Fruit fly (Drosophila melanogaster) whole organism, adult: Measurements from ENCODE around the gene RpS4.

ENCODE experiments used
- CG11617 ChIP-seq: fragments of 200-800 bp; sonication (Bioruptor generic); optimal IDR thresholded peaks from 2 replicates; lab custom pipeline; 2017; ENCODE audit warnings: mild to moderate bottlenecking, missing biosample characterization, missing genetic modification reagents, missing genetic modification characterization
- CG12768 ChIP-seq: fragments of 200-800 bp; sonication (Bioruptor generic); optimal IDR thresholded peaks from 2 replicates; lab custom pipeline; 2017; ENCODE audit warnings: missing biosample characterization, missing genetic modification characterization, mild to moderate bottlenecking, moderate library complexity, missing genetic modification reagents
- CG14711 ChIP-seq: fragments of 200-800 bp; sonication (Bioruptor generic); optimal IDR thresholded peaks from 2 replicates; lab custom pipeline; 2018; ENCODE audit warnings: missing biosample characterization, mild to moderate bottlenecking, missing genetic modification characterization, moderate library complexity
- CG1620 ChIP-seq: fragments of 200-800 bp; sonication (Bioruptor generic); optimal IDR thresholded peaks from 2 replicates; lab custom pipeline; 2016; ENCODE audit warnings: missing biosample characterization, missing genetic modification characterization
- CG33017 ChIP-seq: fragments of 200-800 bp; sonication (Bioruptor generic); optimal IDR thresholded peaks from 2 replicates; lab custom pipeline; 2018; ENCODE audit warnings: missing biosample characterization, mild to moderate bottlenecking, missing genetic modification characterization, moderate library complexity
- CG5204 ChIP-seq: fragments of 200-800 bp; sonication (Bioruptor generic); optimal IDR thresholded peaks from 2 replicates; lab custom pipeline; 2016; ENCODE audit warnings: missing biosample characterization, missing genetic modification characterization
- CG7045 ChIP-seq: fragments of 200-800 bp; sonication (Bioruptor generic); optimal IDR thresholded peaks from 2 replicates; lab custom pipeline; 2017; ENCODE audit warnings: missing biosample characterization, mild to moderate bottlenecking, missing genetic modification characterization
- CG7101 ChIP-seq: fragments of 200-800 bp; sonication (Bioruptor generic); optimal IDR thresholded peaks from 2 replicates; lab custom pipeline; 2018; ENCODE audit warnings: missing biosample characterization, mild to moderate bottlenecking, missing genetic modification characterization, moderate library complexity
- Clk ChIP-seq: fragments of 200-800 bp; sonication (Bioruptor generic); optimal IDR thresholded peaks from 2 replicates; lab custom pipeline; 2017; ENCODE audit warnings: missing biosample characterization, missing genetic modification characterization
- Crg-1 ChIP-seq: fragments of 200-800 bp; sonication (Bioruptor generic); optimal IDR thresholded peaks from 2 replicates; lab custom pipeline; 2016; ENCODE audit warnings: missing biosample characterization, missing genetic modification characterization
- Hr96 ChIP-seq: fragments of 200-800 bp; sonication (Bioruptor generic); optimal IDR thresholded peaks from 2 replicates; lab custom pipeline; 2016; ENCODE audit warnings: missing biosample characterization, missing genetic modification characterization
- Mnt ChIP-seq: fragments of 200-800 bp; sonication (Bioruptor generic); optimal IDR thresholded peaks from 2 replicates; lab custom pipeline; 2016; ENCODE audit warnings: missing biosample characterization, mild to moderate bottlenecking, missing genetic modification characterization
- bab1 ChIP-seq: fragments of 200-800 bp; sonication (Bioruptor generic); optimal IDR thresholded peaks from 3 replicates; lab custom pipeline; 2019; ENCODE audit warnings: missing biosample characterization, mild to moderate bottlenecking, missing genetic modification characterization, moderate library complexity
- cic ChIP-seq: fragments of 200-800 bp; sonication (Bioruptor generic); optimal IDR thresholded peaks from 2 replicates; lab custom pipeline; 2017; ENCODE audit warnings: missing biosample characterization, mild to moderate bottlenecking, missing genetic modification characterization, moderate library complexity
- cnc ChIP-seq, 2 experiments: fragments of >200 bp; optimal IDR thresholded peaks; 2 replicates each; lab custom pipeline; 2017
- kay ChIP-seq: fragments of 200-800 bp; sonication (Bioruptor generic); peaks from one replicate; lab custom pipeline; 2016; ENCODE audit warnings: missing biosample characterization, missing genetic modification characterization, borderline replicate concordance
- ovo ChIP-seq: fragments of 200-800 bp; sonication (Bioruptor generic); optimal IDR thresholded peaks from 2 replicates; lab custom pipeline; 2016; ENCODE audit warnings: missing biosample characterization, missing genetic modification characterization
- pad ChIP-seq: fragments of 200-800 bp; sonication (Bioruptor generic); optimal IDR thresholded peaks from 3 replicates; lab custom pipeline; 2017; ENCODE audit warnings: missing biosample characterization, missing genetic modification characterization, mild to moderate bottlenecking, moderate library complexity, missing genetic modification reagents
- tj ChIP-seq: fragments of 200-800 bp; sonication (Bioruptor generic); optimal IDR thresholded peaks from 3 replicates; lab custom pipeline; 2017; ENCODE audit warnings: missing biosample characterization, mild to moderate bottlenecking, missing genetic modification characterization, moderate library complexity
- toe ChIP-seq: fragments of 200-800 bp; sonication (Bioruptor generic); optimal IDR thresholded peaks from 2 replicates; lab custom pipeline; 2016; ENCODE audit warnings: missing biosample characterization, missing genetic modification characterization

Gene RpS4

dm6 chr3L:13061322-13061809, 19.8 kb downstream of the RpS4 start, which contains the start of the genes CG14115 and CG34428:
Gene CG14115 (minus strand): TSS chr3L:13061422.
Gene CG34428 (plus strand): TSS chr3L:13061759.
- no peak for TF ChIP-seq CG11617
- TF ChIP-seq Mnt (GFP tag; lab: Kevin White, UChicago) = no peak
- no peak for TF ChIP-seq cic (GFP tag; lab: Kevin White, UChicago)
- TF ChIP-seq Crg-1 = no peak
- no peak for TF ChIP-seq cnc (optimal IDR thresholded peaks at IDR 0.05; lab: Kevin White, UChicago)
- no peak for TF ChIP-seq toe (GFP tag; lab: Kevin White, UChicago)
- no peak for TF ChIP-seq CG14711
- no peak for TF ChIP-seq CG5204 (GFP tag; lab: Kevin White, UChicago)
- TF ChIP-seq tj = no peak
- no peak for TF ChIP-seq ovo (GFP tag; lab: Kevin White, UChicago)
- no peak for TF ChIP-seq CG1620 (GFP tag; lab: Kevin White, UChicago)

dm6 chr3L:13062746-13063145, 21.2 kb downstream of the RpS4 start, which contains the start of gene CG34429:
Gene CG34429 (plus strand): TSS chr3L:13063046.
- TF ChIP-seq cnc (optimal IDR thresholded peaks at IDR 0.05; lab: Kevin White, UChicago) (no peak), cic (GFP tag; lab: Kevin White, UChicago) (no peak), Mnt (GFP tag; lab: Kevin White, UChicago) (no peak), pad (GFP tag; lab: Kevin White, UChicago) (no peak), ovo (GFP tag; lab: Kevin White, UChicago) (no peak), bab1 (no peak), tj (no peak), CG5204 (GFP tag; lab: Kevin White, UChicago) (no peak), CG11617 (no peak), CG1620 (GFP tag; lab: Kevin White, UChicago) (no peak), kay (no peak), CG14711 (no peak), Clk (GFP tag; lab: Kevin White, UChicago) (no peak), toe (GFP tag; lab: Kevin White, UChicago) (no peak), CG33017 (tag; lab: Kevin White, UChicago) (no peak), CG7101 (tag; lab: Kevin White, UChicago) (no peak)

DNA sequence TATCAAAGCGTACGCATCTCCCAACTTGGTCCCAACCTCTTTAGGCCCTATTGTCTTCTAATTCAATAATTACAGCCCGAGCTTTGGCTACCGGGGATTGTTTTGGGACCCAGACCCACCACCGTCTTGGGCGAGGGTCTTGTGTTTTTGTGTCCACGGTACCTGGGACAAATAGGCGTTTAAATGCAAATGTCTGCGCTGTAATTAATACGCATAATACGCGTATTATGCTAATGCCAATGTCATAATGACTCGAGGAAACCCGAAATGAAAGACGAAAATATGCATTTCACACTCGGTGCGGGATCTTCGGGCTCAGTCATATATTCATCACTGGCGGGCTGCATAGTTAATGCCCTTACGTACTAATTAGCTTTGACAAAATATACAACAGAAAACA, 22.8 kb downstream of the RpS4 start:
- TF ChIP-seq pad (GFP tag; lab: Kevin White, UChicago) (no peak), cnc (optimal IDR thresholded peaks at IDR 0.05; lab: Kevin White, UChicago) (no peak), CG33017 (tag; lab: Kevin White, UChicago) (no peak), bab1 (no peak), ovo (GFP tag; lab: Kevin White, UChicago) (no peak)

DNA sequence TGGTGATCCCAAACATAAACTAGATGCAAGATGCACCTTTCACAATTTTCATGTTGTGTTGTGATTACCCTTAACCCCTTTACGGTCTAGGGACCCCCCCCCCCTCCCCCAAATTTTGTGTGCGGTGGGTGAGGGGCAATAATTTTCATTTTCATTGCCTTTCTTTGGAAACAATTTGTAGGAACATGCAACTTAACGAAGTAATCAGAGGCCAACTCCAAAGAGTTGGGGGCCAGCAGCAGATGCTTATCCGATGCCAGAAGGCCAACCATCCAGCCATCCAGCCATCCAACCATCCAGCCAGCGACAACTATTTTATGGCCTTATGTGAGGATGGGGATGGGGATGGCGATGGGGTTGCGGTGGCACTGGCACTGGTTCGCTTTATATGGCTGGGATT, 23.4 kb downstream of the RpS4 start:
- no peak for TF ChIP-seq kay
- no peak for TF ChIP-seq CG11617
- TF ChIP-seq CG14711 = no peak
- TF ChIP-seq Hr96 = no peak
- no peak for TF ChIP-seq toe (GFP tag; lab: Kevin White, UChicago)
- TF ChIP-seq CG33017 (tag; lab: Kevin White, UChicago) = no peak
- TF ChIP-seq tj = no peak
- TF ChIP-seq Crg-1 = no peak
- no peak for TF ChIP-seq CG7045 (GFP tag; lab: Kevin White, UChicago)
- no peak for TF ChIP-seq CG5204 (GFP tag; lab: Kevin White, UChicago)
- TF ChIP-seq Clk (GFP tag; lab: Kevin White, UChicago) = no peak

dm6 chr3L:13065619-13066018, 24.1 kb downstream of the RpS4 start:
- TF ChIP-seq kay = no peak
- TF ChIP-seq CG12768 (GFP tag; lab: Kevin White, UChicago) = no peak
- no peak for TF ChIP-seq Clk (GFP tag; lab: Kevin White, UChicago)
- TF ChIP-seq CG5204 (GFP tag; lab: Kevin White, UChicago) = no peak
- TF ChIP-seq Mnt (GFP tag; lab: Kevin White, UChicago) = no peak
- TF ChIP-seq CG7101 (tag; lab: Kevin White, UChicago) = no peak
- TF ChIP-seq cic (GFP tag; lab: Kevin White, UChicago) = no peak
- TF ChIP-seq cnc (optimal IDR thresholded peaks at IDR 0.05; lab: Kevin White, UChicago) = no peak
- no peak for TF ChIP-seq bab1
- no peak for TF ChIP-seq toe (GFP tag; lab: Kevin White, UChicago)

DNA sequence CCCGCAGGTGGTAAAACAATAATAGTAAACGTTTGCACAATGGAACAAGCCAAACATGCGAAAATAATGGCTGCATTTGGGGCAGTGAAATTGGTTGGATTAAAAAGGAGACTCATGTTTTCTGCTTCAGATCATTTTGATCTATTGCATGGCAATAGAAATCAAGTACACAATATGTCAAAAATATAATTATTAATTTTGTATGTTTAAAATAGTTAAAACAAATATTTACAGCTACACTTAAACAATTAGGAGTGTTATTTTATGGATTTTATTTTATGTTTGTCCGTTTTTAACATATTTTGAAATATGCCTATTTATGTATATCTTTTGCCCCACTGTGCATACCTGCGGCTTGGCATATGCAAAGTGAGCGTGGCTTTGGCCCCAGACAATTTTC, 24.7 kb downstream of the RpS4 start:
- TF ChIP-seq CG14711 (no peak), toe (GFP tag; lab: Kevin White, UChicago) (no peak), kay (no peak), Mnt (GFP tag; lab: Kevin White, UChicago) (no peak)

DNA sequence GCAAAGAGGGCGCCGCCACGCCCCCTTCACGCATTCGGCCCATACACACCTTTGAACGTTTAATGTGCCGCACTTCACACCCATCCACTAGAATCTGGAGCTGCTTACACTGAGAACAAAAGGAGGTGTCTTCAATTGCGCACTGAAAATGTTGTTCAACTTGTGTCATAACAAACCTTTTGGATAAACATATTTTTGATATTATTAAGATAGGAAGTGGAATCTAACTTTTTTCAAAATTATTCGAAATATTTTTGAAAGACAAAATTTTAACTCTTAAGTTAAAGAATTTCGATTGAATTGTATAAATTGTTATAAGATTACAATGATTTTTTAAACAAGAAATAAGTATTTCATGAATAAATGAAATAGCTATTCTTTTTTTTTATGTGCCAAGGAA, 26.7 kb downstream of the RpS4 start:
- no peak for TF ChIP-seq Clk (GFP tag; lab: Kevin White, UChicago)
- no peak for TF ChIP-seq Hr96
- TF ChIP-seq CG7045 (GFP tag; lab: Kevin White, UChicago) = no peak
- TF ChIP-seq ovo (GFP tag; lab: Kevin White, UChicago) = no peak
- TF ChIP-seq CG7101 (tag; lab: Kevin White, UChicago) = no peak
- TF ChIP-seq Crg-1 = no peak
